Worm (Caenorhabditis elegans) whole organism, L4/young adult: ENCODE data around the gene C02F12.5.

Experiments
- W03F9.2 ChIP-seq: fragments of 150-350 bp; optimal IDR thresholded peaks from 2 replicates; lab custom pipeline; 2014; ENCODE audit warnings: missing biosample characterization, missing genetic modification characterization
- dao-5 ChIP-seq: sonication (generic microtip); optimal IDR thresholded peaks from 2 replicates; lab custom pipeline; 2016; ENCODE audit warnings: missing genotype, missing genetic modification characterization, moderate library complexity, missing compliant biosample characterization
- him-1 ChIP-seq: sonication (generic microtip); optimal IDR thresholded peaks from 2 replicates; lab custom pipeline; 2016; ENCODE audit warnings: missing genotype, missing genetic modification reagents, missing genetic modification characterization, missing compliant biosample characterization

DNA sequence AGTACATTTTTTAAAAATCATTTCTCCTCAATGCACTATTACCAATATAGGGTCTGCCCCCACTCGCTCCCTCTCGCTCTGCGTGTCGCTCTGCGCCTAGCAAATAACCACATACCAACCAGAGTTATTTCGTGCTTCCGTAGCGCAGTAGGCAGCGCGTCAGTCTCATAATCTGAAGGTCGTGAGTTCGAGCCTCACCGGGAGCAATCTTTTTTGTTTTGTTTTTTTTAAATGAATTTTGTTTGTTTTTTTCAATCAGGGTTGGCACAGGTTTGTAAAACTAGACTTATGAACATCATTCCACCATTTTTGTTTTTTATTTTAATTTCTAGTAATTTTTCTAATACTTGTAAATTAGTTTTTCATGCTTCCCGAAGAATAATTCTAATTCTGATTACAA lies 25.7 kb upstream of the C02F12.5 start:
- TF ChIP-seq dao-5 (tag; lab: Kevin White, UChicago): peak; percentile 63
- TF ChIP-seq him-1 (tag; lab: Kevin White, UChicago): peak; percentile 92
- no peak for TF ChIP-seq W03F9.2
